Fruit fly (Drosophila melanogaster): ENCODE measurements around the gene Spt6.

DNA sequence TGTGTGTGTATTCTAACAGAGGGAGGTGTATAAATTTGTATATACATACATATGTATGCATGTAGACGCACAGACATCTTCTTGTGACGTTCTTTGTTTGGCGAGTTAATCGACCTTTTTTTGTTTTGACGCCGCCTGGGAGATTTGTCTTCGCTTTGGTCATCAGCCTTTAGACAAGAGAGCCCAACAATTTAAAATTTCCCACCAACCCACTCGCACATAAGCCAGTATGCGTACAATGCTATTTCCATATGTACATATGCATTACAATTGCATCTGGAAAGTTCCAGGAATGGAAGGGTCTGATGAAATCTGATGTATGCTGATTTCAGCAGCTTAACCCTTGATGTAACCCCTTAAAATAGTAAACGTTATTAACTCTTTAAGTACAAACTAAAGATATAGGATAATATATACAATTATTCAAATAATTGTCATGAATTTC is 12.1 kb downstream of the Spt6 start, which contains the start of gene Ubi-p5E:
- TF ChIP-seq CG12605 (GFP tag; IDR thresholded peaks at IDR 0.05) (0 out of 2 replicates have a peak, but pooled peaks have one; percentile 14), EcR (GFP tag; optimal IDR thresholded peaks at IDR 0.05) (peak; percentile 90), CG10348 (GFP tag; IDR thresholded peaks at IDR 0.05) (no peak), CG14655 (GFP tag; optimal IDR thresholded peaks at IDR 0.05) (no peak), rn (GFP tag; IDR thresholded peaks at IDR 0.05) (no peak), CG8159 (tag; optimal IDR thresholded peaks at IDR 0.05) (no peak), CG32121 (GFP tag; IDR thresholded peaks at IDR 0.05) (no peak), CG9948 (tag; optimal IDR thresholded peaks at IDR 0.05) (no peak), fd96Ca (GFP tag; IDR thresholded peaks at IDR 0.05) (no peak), Snoo (tag; optimal IDR thresholded peaks at IDR 0.05) (no peak), Pif1B (GFP tag; optimal IDR thresholded peaks at IDR 0.05) (no peak), CG13204 (GFP tag; optimal IDR thresholded peaks at IDR 0.05) (no peak), gl (tag; optimal IDR thresholded peaks at IDR 0.05) (no peak)

Data from whole organism, pupa.